Fruit fly (Drosophila melanogaster) whole organism, wandering third instar larva: Measurements from ENCODE around the gene Klp98A.

Source experiments
- CG32264 ChIP-seq: fragments of 200-800 bp; sonication (Bioruptor generic); optimal IDR thresholded peaks from 2 replicates; lab custom pipeline; 2016; ENCODE audit warnings: missing biosample characterization, missing genetic modification characterization
- CrebA ChIP-seq: fragments of 200-800 bp; sonication (Bioruptor generic); optimal IDR thresholded peaks from 2 replicates; lab custom pipeline; 2016; ENCODE audit warnings: missing biosample characterization, mild to moderate bottlenecking, missing genetic modification characterization, borderline replicate concordance
- Dfd ChIP-seq: fragments of >200 bp; optimal IDR thresholded peaks from 2 replicates; lab custom pipeline; 2017; ENCODE audit warnings: missing biosample characterization, missing genetic modification characterization
- Dif ChIP-seq: fragments of 200-275, 200-300 bp; sonication (Bioruptor generic); optimal IDR thresholded peaks from 2 replicates; lab custom pipeline; 2018; ENCODE audit warnings: missing biosample characterization, missing genetic modification characterization; ENCODE audit not compliant: partially characterized antibody
- GATAd ChIP-seq: sonication (Bioruptor generic); optimal IDR thresholded peaks from 2 replicates; lab custom pipeline; 2016; ENCODE audit warnings: missing biosample characterization, missing genetic modification characterization
- HLH106 ChIP-seq: fragments of 200-800 bp; optimal IDR thresholded peaks from 3 replicates; lab custom pipeline; 2019; ENCODE audit warnings: missing biosample characterization, mild to moderate bottlenecking, missing genetic modification characterization, moderate library complexity
- Hnf4 ChIP-seq: fragments of 200-800 bp; sonication (Bioruptor generic); optimal IDR thresholded peaks from 2 replicates; lab custom pipeline; 2016; ENCODE audit warnings: missing biosample characterization, mild to moderate bottlenecking, missing genetic modification characterization
- Hr78 ChIP-seq: fragments of >200 bp; optimal IDR thresholded peaks from 2 replicates; lab custom pipeline; 2017; ENCODE audit warnings: missing biosample characterization, missing genetic modification characterization
- Hr83 ChIP-seq: fragments of 200-300 bp; sonication (Bioruptor generic); optimal IDR thresholded peaks from 2 replicates; lab custom pipeline; 2016; ENCODE audit warnings: missing biosample characterization, mild to moderate bottlenecking, missing genetic modification characterization, moderate library complexity; ENCODE audit not compliant: poor library complexity, severe bottlenecking
- Myc ChIP-seq: fragments of >200 bp; optimal IDR thresholded peaks from 2 replicates; lab custom pipeline; 2017
- N ChIP-seq: fragments of >200 bp; optimal IDR thresholded peaks from 2 replicates; lab custom pipeline; 2018; ENCODE audit warnings: missing biosample characterization, missing external identifiers, missing genetic modification characterization
- OdsH ChIP-seq: fragments of 200-800 bp; sonication (Bioruptor generic); optimal IDR thresholded peaks from 2 replicates; lab custom pipeline; 2016; ENCODE audit warnings: missing biosample characterization, mild to moderate bottlenecking, missing genetic modification characterization
- Sp1 ChIP-seq: fragments of 200-800 bp; sonication (Bioruptor generic); optimal IDR thresholded peaks from 3 replicates; lab custom pipeline; 2019; ENCODE audit warnings: missing biosample characterization, mild to moderate bottlenecking, missing genetic modification characterization, moderate library complexity
- br ChIP-seq: fragments of 200-800 bp; sonication (Bioruptor generic); optimal IDR thresholded peaks from 2 replicates; lab custom pipeline; 2016; ENCODE audit warnings: missing biosample characterization, missing genetic modification characterization
- brk ChIP-seq: fragments of 200-800 bp; sonication (Bioruptor generic); optimal IDR thresholded peaks from 2 replicates; lab custom pipeline; 2016; ENCODE audit warnings: missing biosample characterization, mild to moderate bottlenecking, missing genetic modification characterization
- dl ChIP-seq, 2 experiments: fragments of 175-275, 200-275 bp in 1 of 2; fragments of 200-275 bp in 1 of 2; sonication (Bioruptor generic); optimal IDR thresholded peaks; lab custom pipeline; 2018; ENCODE audit warnings: mild to moderate bottlenecking in 2 of 2, missing biosample characterization in 2 of 2, missing genetic modification characterization in 2 of 2, moderate library complexity in 2 of 2; ENCODE audit not compliant: partially characterized antibody in 2 of 2, insufficient read depth in 1 of 2
- dmrt93B ChIP-seq: fragments of 200-800 bp; sonication (Bioruptor generic); optimal IDR thresholded peaks from 2 replicates; lab custom pipeline; 2018; ENCODE audit warnings: missing biosample characterization, mild to moderate bottlenecking, missing genetic modification characterization
- dsf ChIP-seq: sonication (Bioruptor generic); optimal IDR thresholded peaks from 2 replicates; lab custom pipeline; 2016; ENCODE audit warnings: missing biosample characterization, missing genetic modification characterization, borderline replicate concordance
- ey ChIP-seq: fragments of 200-800 bp; sonication (Bioruptor generic); optimal IDR thresholded peaks from 2 replicates; lab custom pipeline; 2016; ENCODE audit warnings: missing biosample characterization, missing genetic modification characterization
- foxo ChIP-seq, 2 experiments: fragments of 200-800 bp; sonication (Bioruptor generic); optimal IDR thresholded peaks; 2 replicates in 1 of 2; 3 replicates in 1 of 2; lab custom pipeline; 2016 to 2017; ENCODE audit warnings: missing biosample characterization in 2 of 2, missing genetic modification characterization in 2 of 2
- fru ChIP-seq: fragments of 200-800 bp; sonication (Bioruptor generic); optimal IDR thresholded peaks from 3 replicates; lab custom pipeline; 2016; ENCODE audit warnings: missing biosample characterization, mild to moderate bottlenecking, missing genetic modification characterization
- h ChIP-seq: fragments of 200-800 bp; sonication (Bioruptor generic); optimal IDR thresholded peaks from 3 replicates; lab custom pipeline; 2016; ENCODE audit warnings: missing biosample characterization, mild to moderate bottlenecking, missing genetic modification characterization
- jim ChIP-seq: fragments of 175-275, 200-325 bp; sonication (Bioruptor generic); optimal IDR thresholded peaks from 2 replicates; lab custom pipeline; 2016; ENCODE audit warnings: missing biosample characterization, mild to moderate bottlenecking, missing genetic modification characterization
- lola ChIP-seq: fragments of >200 bp; optimal IDR thresholded peaks from 2 replicates; lab custom pipeline; 2017; ENCODE audit warnings: missing biosample characterization, missing genetic modification characterization
- pan ChIP-seq: fragments of >200 bp; optimal IDR thresholded peaks from 2 replicates; lab custom pipeline; 2017
- psq ChIP-seq: fragments of 200-800 bp; sonication (Bioruptor generic); optimal IDR thresholded peaks from 3 replicates; lab custom pipeline; 2017; ENCODE audit warnings: missing biosample characterization, mild to moderate bottlenecking, missing genetic modification characterization, moderate library complexity
- rgr ChIP-seq: fragments of 200-800 bp; sonication (Bioruptor generic); optimal IDR thresholded peaks from 3 replicates; lab custom pipeline; 2016; ENCODE audit warnings: missing biosample characterization, mild to moderate bottlenecking, missing genetic modification characterization
- sv ChIP-seq: fragments of 200-800 bp; sonication (Bioruptor generic); optimal IDR thresholded peaks from 3 replicates; lab custom pipeline; 2016; ENCODE audit warnings: missing biosample characterization, missing genetic modification characterization
- usp ChIP-seq: fragments of >200 bp; optimal IDR thresholded peaks from 2 replicates; lab custom pipeline; 2017; ENCODE audit warnings: missing biosample characterization, missing genetic modification characterization
- woc ChIP-seq: sonication (Bioruptor generic); optimal IDR thresholded peaks from 2 replicates; lab custom pipeline; 2016; ENCODE audit warnings: missing biosample characterization, mild to moderate bottlenecking, missing genetic modification characterization

Klp98A gene

DNA sequence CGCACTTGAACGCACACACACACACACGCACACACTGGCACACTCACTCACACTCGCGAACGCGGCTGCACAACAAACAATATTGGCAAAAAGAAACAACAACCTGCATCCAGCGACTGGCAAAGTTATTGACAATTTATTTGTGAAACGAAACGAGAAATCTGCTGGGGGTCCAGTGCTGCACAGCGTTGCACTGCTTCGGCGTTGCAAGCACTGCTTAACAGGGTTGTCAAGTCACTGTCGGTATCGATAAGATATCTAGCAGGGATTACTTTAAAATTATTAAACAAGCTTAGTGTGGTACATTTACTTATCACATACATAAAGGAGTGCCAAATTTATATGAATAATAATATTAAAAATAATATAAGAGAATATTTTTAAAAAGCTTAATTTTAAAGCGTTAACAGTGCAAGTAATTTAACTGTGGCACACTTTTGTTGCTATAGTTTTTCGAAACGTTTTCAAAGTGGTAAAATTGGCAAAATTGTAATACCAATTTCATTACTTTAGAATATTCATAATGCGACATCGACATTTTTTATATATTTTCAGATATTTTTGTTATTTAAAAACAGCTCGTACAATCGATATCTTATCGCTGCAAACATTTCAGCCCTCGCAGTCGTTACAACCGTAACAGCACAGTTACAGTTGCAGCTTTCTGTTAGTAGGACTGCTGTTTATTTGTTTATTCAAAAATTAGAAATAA lies 48.4 kb upstream of the Klp98A start, which contains the start of the genes dsd and Tusp (continued):
- TF ChIP-seq dsf (GFP tag; lab: Kevin White, UChicago) (peak; percentile 12), CG32264 (GFP tag; lab: Kevin White, UChicago) (no peak), Hr83 (GFP tag; lab: Kevin White, UChicago) (peak; percentile 94), foxo (GFP tag; optimal IDR thresholded peaks at IDR 0.05; lab: Kevin White, UChicago) (peak in 1 of 2 experiments; percentile 85), psq (GFP tag; lab: Kevin White, UChicago) (peak; percentile 71), sv (GFP tag; lab: Kevin White, UChicago) (peak; percentile 82), Dfd (GFP tag; lab: Kevin White, UChicago) (no peak), br (GFP tag; lab: Kevin White, UChicago) (peak; percentile 73), usp (GFP tag; lab: Kevin White, UChicago) (no peak)

DNA sequence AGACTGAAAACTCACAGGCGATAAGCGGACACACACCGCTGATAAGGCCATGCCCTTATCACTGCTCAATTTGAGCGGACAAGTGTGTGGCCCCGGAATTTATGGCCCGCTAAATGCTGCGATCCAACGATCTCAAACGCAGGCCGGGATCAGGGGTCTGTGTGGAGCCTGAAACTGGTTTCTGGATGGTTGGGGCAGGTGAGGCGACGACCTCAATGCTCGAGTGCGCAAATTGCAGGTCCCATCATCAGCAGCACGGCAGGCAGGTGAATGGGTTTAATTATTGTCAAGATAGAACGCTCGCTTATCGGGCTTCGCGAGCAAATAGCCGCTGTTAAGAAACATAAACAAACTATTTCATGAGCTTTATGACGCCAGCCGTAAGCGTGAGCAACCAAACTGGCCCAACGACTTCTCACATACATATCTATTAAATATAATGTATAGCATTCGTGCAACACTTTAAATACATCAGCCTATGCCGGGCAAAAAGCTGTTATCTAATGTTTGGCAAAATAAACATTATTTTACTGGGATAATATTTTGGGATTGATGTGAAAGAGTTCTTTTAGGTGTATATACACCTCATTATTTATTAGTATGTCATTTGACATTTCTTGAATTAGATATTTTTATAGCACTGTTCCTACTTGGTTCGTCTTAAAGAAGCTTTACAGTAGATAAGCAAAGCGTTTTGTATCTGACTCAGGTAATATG lies 46.7 kb upstream of the Klp98A start:
- no peak for TF ChIP-seq Hr78 (GFP tag; lab: Kevin White, UChicago)
- peak; percentile 14 for TF ChIP-seq Hnf4
- TF ChIP-seq br (GFP tag; lab: Kevin White, UChicago): peak; percentile 6
- no peak for TF ChIP-seq h (GFP tag; lab: Kevin White, UChicago)
- peak; percentile 19 for TF ChIP-seq OdsH (GFP tag; lab: Kevin White, UChicago)

DNA sequence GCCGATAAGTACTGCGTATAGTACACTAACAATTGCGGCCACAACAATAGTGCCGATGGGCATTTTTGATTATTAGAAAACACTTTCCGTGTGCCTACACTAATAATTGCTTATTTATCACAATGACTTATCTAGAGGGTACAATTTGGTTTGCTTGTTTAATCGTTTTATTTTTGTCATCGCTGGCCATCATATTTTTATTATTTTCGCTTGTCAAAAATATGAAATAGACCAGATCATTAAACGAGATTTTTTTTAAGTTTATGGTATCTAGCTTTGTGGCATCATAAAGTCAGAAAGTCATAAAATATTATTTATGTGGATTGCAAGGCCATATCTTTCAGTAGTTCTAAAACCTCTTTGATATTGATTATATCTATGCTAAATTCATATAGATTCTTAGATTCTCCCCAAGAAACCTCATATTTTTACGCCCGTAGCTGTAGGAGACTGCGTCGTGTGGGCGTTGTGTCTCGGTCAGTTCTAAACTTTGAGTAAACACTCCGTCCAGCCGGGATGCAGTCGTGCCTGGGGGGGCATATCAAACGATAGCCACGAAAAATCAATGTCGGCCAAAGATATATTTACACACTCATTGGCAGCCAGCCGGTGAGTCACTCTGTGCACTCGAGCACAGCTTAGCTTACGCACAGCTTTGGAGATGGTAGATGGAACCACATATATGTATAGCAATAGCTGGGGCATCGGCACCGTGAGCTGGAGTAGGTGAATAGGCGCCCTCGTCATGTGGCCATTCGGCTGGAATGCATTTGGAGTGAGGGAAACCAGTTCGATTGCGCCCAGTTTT lies 45.9 kb upstream of the Klp98A start:
- peak; percentile 49 for TF ChIP-seq OdsH (GFP tag; lab: Kevin White, UChicago)
- no peak for TF ChIP-seq dl (GFP tag; optimal IDR thresholded peaks at IDR 0.05; lab: Kevin White, UChicago; ENCODE audit: insufficient read depth in 1 of 2, partially characterized antibody in 2 of 2)
- TF ChIP-seq Hr83 (GFP tag; lab: Kevin White, UChicago): no peak
- TF ChIP-seq jim (GFP tag; lab: Kevin White, UChicago): no peak
- peak in 1 of 2 experiments; percentile 62 for TF ChIP-seq foxo (GFP tag; optimal IDR thresholded peaks at IDR 0.05; lab: Kevin White, UChicago)
- TF ChIP-seq rgr (GFP tag; lab: Kevin White, UChicago): peak; percentile 32
- TF ChIP-seq woc: peak; percentile 8
- TF ChIP-seq lola: no peak
- TF ChIP-seq brk (GFP tag; lab: Kevin White, UChicago): no peak
- TF ChIP-seq Sp1 (GFP tag; lab: Kevin White, UChicago): peak; percentile 29
- TF ChIP-seq HLH106 (tag; lab: Kevin White, UChicago): peak; percentile 38
- TF ChIP-seq dmrt93B: no peak
- peak; percentile 47 for TF ChIP-seq h (GFP tag; lab: Kevin White, UChicago)
- TF ChIP-seq CrebA (GFP tag; lab: Kevin White, UChicago): no peak
- TF ChIP-seq Myc (lab: Kevin White, UChicago): no peak
- no peak for TF ChIP-seq pan
- TF ChIP-seq Dif (GFP tag; lab: Kevin White, UChicago): no peak
- no peak for TF ChIP-seq N (GFP tag; lab: Kevin White, UChicago)
- TF ChIP-seq ey: no peak
- TF ChIP-seq fru (GFP tag; lab: Kevin White, UChicago): peak; percentile 53
- peak; percentile 36 for TF ChIP-seq psq (GFP tag; lab: Kevin White, UChicago)
- no peak for TF ChIP-seq GATAd (GFP tag; lab: Kevin White, UChicago)
- no peak for TF ChIP-seq sv (GFP tag; lab: Kevin White, UChicago)

DNA sequence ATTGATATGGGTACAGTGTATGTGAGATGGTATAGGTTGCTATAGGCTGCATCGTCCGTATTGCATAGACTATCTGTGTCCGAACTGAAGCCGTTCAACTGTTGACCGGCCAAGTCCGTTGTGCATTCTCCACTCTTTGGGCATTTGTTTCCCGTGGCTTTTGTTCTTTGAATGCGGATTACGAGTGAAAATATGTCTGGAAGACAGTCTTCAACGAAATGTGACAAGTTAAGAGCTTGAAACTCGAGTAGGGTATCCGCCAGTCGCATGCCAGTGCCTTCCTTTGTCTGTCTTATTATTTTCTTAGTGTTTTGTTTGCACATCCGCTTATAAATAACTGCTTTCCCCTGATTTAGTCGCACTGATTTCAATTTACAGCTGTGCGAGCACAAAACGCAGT lies 44.7 kb upstream of the Klp98A start:
- TF ChIP-seq psq (GFP tag; lab: Kevin White, UChicago) (no peak), dmrt93B (no peak), N (GFP tag; lab: Kevin White, UChicago) (no peak)
